Worm (Caenorhabditis elegans): Measurements from ENCODE around the gene R10H1.1.

R10H1.1 gene

ce11 chrII:7499390-7499789, 5.1 kb downstream of the R10H1.1 start, which contains the start of gene srab-14:
TSS of gene srab-14 (minus strand) at chrII:7499490.
- no peak for TF ChIP-seq ets-4 (GFP tag; optimal IDR thresholded peaks at IDR 0.05)

- no peak for TF ChIP-seq bed-1 (GFP tag; IDR thresholded peaks at IDR 0.05)
- TF ChIP-seq lin-54 (GFP tag; optimal IDR thresholded peaks at IDR 0.05), result no peak
- no peak for TF ChIP-seq T26A5.8 (tag; optimal IDR thresholded peaks at IDR 0.05)
- no peak for TF ChIP-seq F52B5.7 (tag; optimal IDR thresholded peaks at IDR 0.05)
- no peak for TF ChIP-seq him-1 (tag; optimal IDR thresholded peaks at IDR 0.05)
- no peak for TF ChIP-seq cebp-1 (GFP tag; IDR thresholded peaks at IDR 0.05)
- TF ChIP-seq cebp-1 (tag; optimal IDR thresholded peaks at IDR 0.05), result no peak
Measured at ce11 chrII:7505005-7505404, 10.8 kb downstream of the R10H1.1 start, which contains the start of gene C28F5.1. TSS of gene C28F5.1 (plus strand) at chrII:7505305.

ce11 chrII:7519221-7519620, 25.0 kb downstream of the R10H1.1 start, which contains the start of gene glb-9:
TSS of gene glb-9 (minus strand) at chrII:7519321.
- TF ChIP-seq somi-1 (GFP tag; optimal IDR thresholded peaks at IDR 0.05) (no peak), mxl-1 (tag; optimal IDR thresholded peaks at IDR 0.05) (no peak), nhr-120 (GFP tag; IDR thresholded peaks at IDR 0.05) (no peak), mes-4 (tag; optimal IDR thresholded peaks at IDR 0.05) (no peak), fkh-3 (tag; optimal IDR thresholded peaks at IDR 0.05) (no peak), madf-3 (GFP tag; IDR thresholded peaks at IDR 0.05) (0 out of 2 replicates have a peak, but pooled peaks have one; percentile 22), snpc-1.3 (tag; optimal IDR thresholded peaks at IDR 0.05; ENCODE audit: insufficient read depth) (no peak)

ce11 chrII:7521420-7521819, 27.2 kb downstream of the R10H1.1 start:
- TF ChIP-seq ztf-22 (GFP tag; optimal IDR thresholded peaks at IDR 0.05), result no peak
- no peak for TF ChIP-seq F52B5.7 (tag; optimal IDR thresholded peaks at IDR 0.05)
- no peak for TF ChIP-seq ztf-3 (GFP tag; optimal IDR thresholded peaks at IDR 0.05)
- no peak for TF ChIP-seq madf-8 (GFP tag; conservative IDR thresholded peaks at IDR 0.05)
- TF ChIP-seq hmg-20 (GFP tag; IDR thresholded peaks at IDR 0.05), result no peak
- no peak for TF ChIP-seq ccch-3 (GFP tag; optimal IDR thresholded peaks at IDR 0.05)
- TF ChIP-seq egrh-3 (GFP tag; IDR thresholded peaks at IDR 0.05), result no peak
- TF ChIP-seq Y56A3A.18 (GFP tag; IDR thresholded peaks at IDR 0.05), result no peak
- no peak for TF ChIP-seq nhr-120 (GFP tag; IDR thresholded peaks at IDR 0.05)
- no peak for TF ChIP-seq rec-8 (tag; optimal IDR thresholded peaks at IDR 0.05)
- TF ChIP-seq nhr-27 (tag; optimal IDR thresholded peaks at IDR 0.05), result no peak

DNA sequence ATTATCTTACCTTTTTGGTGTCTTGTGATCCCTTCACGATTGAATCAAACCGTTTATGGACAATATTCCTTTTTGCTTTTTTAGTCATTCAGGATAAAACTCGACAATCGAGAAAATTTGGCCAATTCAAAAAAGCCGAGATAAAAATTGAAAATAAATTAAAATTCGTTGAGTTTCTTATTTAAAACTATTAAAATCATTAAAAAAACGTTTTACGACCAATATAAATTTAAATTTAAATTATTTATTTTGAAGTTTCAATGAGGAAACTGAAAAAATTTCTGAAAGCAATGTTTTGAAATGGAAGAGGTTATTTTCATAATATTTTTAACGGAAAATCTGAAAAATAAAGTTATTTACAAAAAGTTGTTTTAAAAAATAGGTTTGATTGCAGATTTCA, 29.0 kb downstream of the R10H1.1 start, which contains the start of gene ZK1290.15:
TSS of gene ZK1290.15 (plus strand) at position 301 of the 400 bp plus-strand sequence.
- no peak for TF ChIP-seq unc-130 (GFP tag; optimal IDR thresholded peaks at IDR 0.05)
- TF ChIP-seq F55B11.4 (tag; optimal IDR thresholded peaks at IDR 0.05; ENCODE audit: borderline replicate concordance, insufficient read depth), result no peak
- no peak for TF ChIP-seq snpc-3.4 (tag; optimal IDR thresholded peaks at IDR 0.05)
- no peak for TF ChIP-seq pbrm-1 (GFP tag; IDR thresholded peaks at IDR 0.05)
- TF ChIP-seq snpc-4 (GFP tag; optimal IDR thresholded peaks at IDR 0.05), result no peak
- no peak for TF ChIP-seq snpc-4 (tag; optimal IDR thresholded peaks at IDR 0.05)
- no peak for TF ChIP-seq ceh-58 (GFP tag; IDR thresholded peaks at IDR 0.05)
- no peak for TF ChIP-seq Y95B8A.8 (GFP tag; IDR thresholded peaks at IDR 0.05)
- no peak for TF ChIP-seq tlf-1 (GFP tag; optimal IDR thresholded peaks at IDR 0.05)
- TF ChIP-seq lin-35 (GFP tag; optimal IDR thresholded peaks at IDR 0.05), result no peak
- TF ChIP-seq F33H1.4 (GFP tag; IDR thresholded peaks at IDR 0.05), result no peak
- no peak for TF ChIP-seq attf-6 (GFP tag; IDR thresholded peaks at IDR 0.05)
- TF ChIP-seq sdz-38 (tag; optimal IDR thresholded peaks at IDR 0.05), result no peak
- TF ChIP-seq madf-8 (GFP tag; conservative IDR thresholded peaks at IDR 0.05), result no peak
